Fruit fly (Drosophila melanogaster): ENCODE results near the gene snk.

Gene snk

dm6 chr3R:13015402-13015801 lies 27.2 kb downstream of the snk start:
- no peak for TF ChIP-seq jim (GFP tag; optimal IDR thresholded peaks at IDR 0.05)
- no peak for TF ChIP-seq Sp1 (GFP tag; optimal IDR thresholded peaks at IDR 0.05)
- TF ChIP-seq HLH106 (tag; optimal IDR thresholded peaks at IDR 0.05), result no peak
- TF ChIP-seq lola (GFP tag; optimal IDR thresholded peaks at IDR 0.05), result no peak
- no peak for TF ChIP-seq sage (GFP tag; optimal IDR thresholded peaks at IDR 0.05)

dm6 chr3R:13014168-13014881 lies 28.2 kb downstream of the snk start:
- TF ChIP-seq Hnf4 (GFP tag; optimal IDR thresholded peaks at IDR 0.05), result no peak
- no peak for TF ChIP-seq ey (GFP tag; optimal IDR thresholded peaks at IDR 0.05)
- no peak for TF ChIP-seq Myc (optimal IDR thresholded peaks at IDR 0.05)
- no peak for TF ChIP-seq pan (optimal IDR thresholded peaks at IDR 0.05)
- TF ChIP-seq HLH106 (tag; optimal IDR thresholded peaks at IDR 0.05), result no peak
- no peak for TF ChIP-seq rgr (GFP tag; optimal IDR thresholded peaks at IDR 0.05)
- no peak for TF ChIP-seq tai (GFP tag; optimal IDR thresholded peaks at IDR 0.05)
- no peak for TF ChIP-seq Mio (GFP tag; optimal IDR thresholded peaks at IDR 0.05)
- no peak for TF ChIP-seq Dif (GFP tag; optimal IDR thresholded peaks at IDR 0.05; ENCODE audit: partially characterized antibody)
- no peak for TF ChIP-seq woc (GFP tag; optimal IDR thresholded peaks at IDR 0.05)
- TF ChIP-seq dsf (GFP tag; optimal IDR thresholded peaks at IDR 0.05; ENCODE audit: borderline replicate concordance), result no peak
- TF ChIP-seq usp (GFP tag; optimal IDR thresholded peaks at IDR 0.05), result no peak
- TF ChIP-seq CG32264 (GFP tag; optimal IDR thresholded peaks at IDR 0.05), result no peak
- no peak for TF ChIP-seq br (GFP tag; optimal IDR thresholded peaks at IDR 0.05)
- TF ChIP-seq sage (GFP tag; optimal IDR thresholded peaks at IDR 0.05), result no peak
- TF ChIP-seq foxo (GFP tag; optimal IDR thresholded peaks at IDR 0.05), result no peak
- TF ChIP-seq Hr83 (GFP tag; optimal IDR thresholded peaks at IDR 0.05; ENCODE audit: poor library complexity, severe bottlenecking), result no peak
- no peak for TF ChIP-seq brk (GFP tag; optimal IDR thresholded peaks at IDR 0.05)
- TF ChIP-seq jim (GFP tag; optimal IDR thresholded peaks at IDR 0.05), result no peak

- TF ChIP-seq psq (GFP tag; optimal IDR thresholded peaks at IDR 0.05) (peak; percentile 34), Hr83 (GFP tag; optimal IDR thresholded peaks at IDR 0.05; ENCODE audit: poor library complexity, severe bottlenecking) (peak; percentile 21), dl (GFP tag; optimal IDR thresholded peaks at IDR 0.05; ENCODE audit: insufficient read depth in 1 of 2, partially characterized antibody in 2 of 2) (peak in 1 of 2 experiments; percentile 7), GATAd (GFP tag; optimal IDR thresholded peaks at IDR 0.05) (no peak), Hr78 (GFP tag; optimal IDR thresholded peaks at IDR 0.05) (no peak), Mio (GFP tag; optimal IDR thresholded peaks at IDR 0.05) (no peak), sv (GFP tag; optimal IDR thresholded peaks at IDR 0.05) (no peak)
These were observed 29.6 kb downstream of the snk start for dm6 chr3R:13012990-13013389.

dm6 chr3R:13012351-13012750 lies 30.2 kb downstream of the snk start:
- TF ChIP-seq Vsx2 (GFP tag; optimal IDR thresholded peaks at IDR 0.05; ENCODE audit: partially characterized antibody), result no peak
- peak; percentile 61 for TF ChIP-seq HLH106 (tag; optimal IDR thresholded peaks at IDR 0.05)
- TF ChIP-seq CG9705 (GFP tag; optimal IDR thresholded peaks at IDR 0.05), result peak; percentile 7
- no peak for TF ChIP-seq CrebA (GFP tag; optimal IDR thresholded peaks at IDR 0.05; ENCODE audit: borderline replicate concordance)
- peak; percentile 83 for TF ChIP-seq fru (GFP tag; optimal IDR thresholded peaks at IDR 0.05)
- TF ChIP-seq Hr83 (GFP tag; optimal IDR thresholded peaks at IDR 0.05; ENCODE audit: poor library complexity, severe bottlenecking), result peak; percentile 78
- peak; percentile 60 for TF ChIP-seq Sp1 (GFP tag; optimal IDR thresholded peaks at IDR 0.05)
- TF ChIP-seq Hnf4 (GFP tag; optimal IDR thresholded peaks at IDR 0.05), result no peak
- TF ChIP-seq h (GFP tag; optimal IDR thresholded peaks at IDR 0.05), result peak; percentile 85
- no peak for TF ChIP-seq brk (GFP tag; optimal IDR thresholded peaks at IDR 0.05)
- TF ChIP-seq sv (GFP tag; optimal IDR thresholded peaks at IDR 0.05), result peak; percentile 45
- no peak for TF ChIP-seq Dfd (GFP tag; optimal IDR thresholded peaks at IDR 0.05)
- peak; percentile 82 for TF ChIP-seq ey (GFP tag; optimal IDR thresholded peaks at IDR 0.05)
- TF ChIP-seq foxo (GFP tag; optimal IDR thresholded peaks at IDR 0.05), result peak; percentile 64 to 83
- no peak for TF ChIP-seq pan (optimal IDR thresholded peaks at IDR 0.05)
- TF ChIP-seq br (GFP tag; optimal IDR thresholded peaks at IDR 0.05), result peak; percentile 81
- peak; percentile 47 for TF ChIP-seq woc (GFP tag; optimal IDR thresholded peaks at IDR 0.05)
- TF ChIP-seq Jra (GFP tag; optimal IDR thresholded peaks at IDR 0.05), result peak; percentile 49
- TF ChIP-seq jim (GFP tag; optimal IDR thresholded peaks at IDR 0.05), result peak; percentile 11
- TF ChIP-seq CG32264 (GFP tag; optimal IDR thresholded peaks at IDR 0.05), result peak; percentile 21
- TF ChIP-seq Dif (GFP tag; optimal IDR thresholded peaks at IDR 0.05; ENCODE audit: partially characterized antibody), result peak; percentile 41
- peak; percentile 80 for TF ChIP-seq rgr (GFP tag; optimal IDR thresholded peaks at IDR 0.05)
- peak; percentile 64 for TF ChIP-seq OdsH (GFP tag; optimal IDR thresholded peaks at IDR 0.05)
- no peak for TF ChIP-seq Rel (GFP tag; optimal IDR thresholded peaks at IDR 0.05)
- TF ChIP-seq Rel (tag; optimal IDR thresholded peaks at IDR 0.05), result peak; percentile 60
- peak; percentile 75 for TF ChIP-seq psq (GFP tag; optimal IDR thresholded peaks at IDR 0.05)
- TF ChIP-seq N (GFP tag; optimal IDR thresholded peaks at IDR 0.05), result peak; percentile 72

Measured in whole organism, wandering third instar larva.